Worm (Caenorhabditis elegans) whole organism, L4/young adult: ENCODE data around the gene Y53C12B.1.
"Not testable (repeated sequence)": the region's sequence is repeated elsewhere in the genome, so short reads cannot be mapped to it uniquely, and the experiment has no call there.

ENCODE experiments used
- W03F9.2 ChIP-seq: fragments of 150-350 bp; optimal IDR thresholded peaks from 2 replicates; lab custom pipeline; 2014; ENCODE audit warnings: missing biosample characterization, missing genetic modification characterization
- dao-5 ChIP-seq: sonication (generic microtip); optimal IDR thresholded peaks from 2 replicates; lab custom pipeline; 2016; ENCODE audit warnings: missing genotype, missing genetic modification characterization, moderate library complexity, missing compliant biosample characterization
- him-1 ChIP-seq: sonication (generic microtip); optimal IDR thresholded peaks from 2 replicates; lab custom pipeline; 2016; ENCODE audit warnings: missing genotype, missing genetic modification reagents, missing genetic modification characterization, missing compliant biosample characterization

The Y53C12B.1 gene

DNA sequence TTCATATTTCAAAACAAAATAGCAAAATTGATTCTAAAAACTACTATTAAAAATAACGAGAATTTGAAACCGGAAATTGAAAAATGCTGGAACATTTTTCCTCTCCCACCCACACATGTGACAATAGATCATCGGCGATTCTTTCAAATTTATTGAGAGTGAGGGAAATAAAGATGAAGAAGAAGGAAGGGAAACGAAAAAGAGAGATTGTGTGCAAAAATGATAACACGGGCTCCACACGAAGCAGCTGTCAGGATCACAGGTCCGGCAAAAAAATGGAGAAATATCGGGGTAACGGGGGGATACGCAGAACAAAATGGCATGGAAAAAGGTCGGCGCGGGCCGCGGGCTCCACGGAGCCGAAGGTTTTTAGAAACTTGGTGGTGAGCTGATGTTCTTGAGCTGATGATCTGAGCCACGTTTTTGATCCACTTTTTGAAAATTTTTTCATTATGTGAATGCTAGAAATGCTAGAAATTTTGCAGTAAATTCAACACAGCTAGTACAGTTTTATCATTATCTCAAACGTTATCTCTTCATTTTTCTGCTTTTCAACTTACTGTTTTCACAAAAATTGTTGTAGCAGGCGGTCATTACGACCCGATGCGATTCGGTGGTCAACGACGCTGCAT, 11.9 kb upstream of the Y53C12B.1 start, which contains the start of gene shk-1:
Gene shk-1, plus strand, starts transcription at position 582 of the 632 bp plus-strand sequence.
- TF ChIP-seq W03F9.2 (tag; lab: Kevin White, UChicago) (no peak), dao-5 (tag; lab: Kevin White, UChicago) (no peak), him-1 (tag; lab: Kevin White, UChicago) (no peak)

DNA sequence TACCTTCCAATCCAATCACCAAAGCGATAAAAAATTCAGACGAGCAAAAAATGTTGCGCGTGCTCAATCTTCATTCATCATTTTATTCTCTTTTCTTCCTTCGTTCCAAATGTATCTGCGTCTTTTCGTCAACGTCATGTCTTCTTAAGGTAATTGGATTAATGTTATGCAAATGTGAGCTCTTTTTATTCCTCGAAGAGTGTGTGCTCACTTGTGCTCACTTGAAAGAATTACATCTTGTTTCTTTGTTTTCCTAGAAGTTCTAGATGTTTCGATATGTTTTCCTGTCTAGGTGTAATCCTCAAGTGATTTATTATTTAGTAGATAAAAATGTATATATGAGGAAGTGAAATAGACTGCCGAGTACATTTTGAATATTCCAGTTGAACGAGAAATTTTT, 9.5 kb upstream of the Y53C12B.1 start:
- TF ChIP-seq him-1 (tag; lab: Kevin White, UChicago), result no peak
- no peak for TF ChIP-seq dao-5 (tag; lab: Kevin White, UChicago)

ce11 chrII:9753730-9754129, 7.9 kb upstream of the Y53C12B.1 start, which contains the start of gene ZK1321.1:
Gene ZK1321.1, plus strand, starts transcription at chrII:9754030.
- no peak for TF ChIP-seq him-1 (tag; lab: Kevin White, UChicago)
- no peak for TF ChIP-seq dao-5 (tag; lab: Kevin White, UChicago)
- no peak for TF ChIP-seq W03F9.2 (tag; lab: Kevin White, UChicago)

ce11 chrII:9753056-9753455, 7.2 kb upstream of the Y53C12B.1 start, which contains the start of gene Y53C12B.7:
Gene Y53C12B.7, minus strand, starts transcription at chrII:9753218.
- no peak for TF ChIP-seq W03F9.2 (tag; lab: Kevin White, UChicago)
- TF ChIP-seq dao-5 (tag; lab: Kevin White, UChicago), result no peak

- TF ChIP-seq him-1 (tag; lab: Kevin White, UChicago) (no peak), dao-5 (tag; lab: Kevin White, UChicago) (no peak), W03F9.2 (tag; lab: Kevin White, UChicago) (no peak)
Measured at ce11 chrII:9752278-9752677, 6.4 kb upstream of the Y53C12B.1 start.

DNA sequence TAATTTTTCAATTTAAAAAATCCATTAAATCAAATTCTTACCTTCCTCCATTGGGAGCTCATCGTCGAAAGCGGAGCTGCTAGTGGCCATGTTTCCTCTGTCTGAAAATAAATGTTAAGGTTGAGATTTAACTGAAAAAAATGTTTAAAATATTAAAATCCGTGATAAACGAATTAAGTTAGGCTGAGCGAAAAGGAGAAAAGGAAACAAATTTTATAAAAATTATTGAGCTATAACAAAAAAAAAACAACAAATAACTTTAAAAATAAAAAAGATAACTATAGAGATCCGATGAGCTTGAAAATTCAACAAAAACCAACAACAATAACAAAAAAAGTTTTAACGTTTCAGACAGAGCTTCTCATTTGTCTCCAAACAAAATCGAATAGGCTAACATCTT, 3.1 kb downstream of the Y53C12B.1 start, which contains the start of gene pno-1:
Gene pno-1, minus strand, starts transcription at position 101 of the 400 bp plus-strand sequence.
- no peak for TF ChIP-seq dao-5 (tag; lab: Kevin White, UChicago)
- TF ChIP-seq W03F9.2 (tag; lab: Kevin White, UChicago), result no peak
- no peak for TF ChIP-seq him-1 (tag; lab: Kevin White, UChicago)

DNA sequence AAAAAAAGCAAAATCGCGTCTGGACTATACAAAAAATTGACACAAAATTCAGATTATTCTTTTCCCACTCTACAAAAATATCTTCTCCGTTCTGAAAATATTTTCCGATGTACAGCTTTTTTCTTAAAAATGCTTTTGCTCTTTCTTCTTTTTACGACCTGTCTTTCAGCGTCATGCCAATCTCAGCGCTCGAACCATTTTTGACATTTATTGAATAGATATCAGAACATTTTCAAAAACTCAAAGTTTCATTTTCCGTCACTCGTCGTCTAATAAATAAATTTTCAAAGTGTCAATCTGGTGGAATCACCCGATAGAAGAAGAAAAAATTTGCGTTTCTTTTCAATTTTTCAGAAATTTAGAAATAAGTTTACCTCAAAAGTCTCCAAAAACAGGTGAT, 4.5 kb downstream of the Y53C12B.1 start:
- no peak for TF ChIP-seq W03F9.2 (tag; lab: Kevin White, UChicago)
- no peak for TF ChIP-seq dao-5 (tag; lab: Kevin White, UChicago)
- no peak for TF ChIP-seq him-1 (tag; lab: Kevin White, UChicago)

DNA sequence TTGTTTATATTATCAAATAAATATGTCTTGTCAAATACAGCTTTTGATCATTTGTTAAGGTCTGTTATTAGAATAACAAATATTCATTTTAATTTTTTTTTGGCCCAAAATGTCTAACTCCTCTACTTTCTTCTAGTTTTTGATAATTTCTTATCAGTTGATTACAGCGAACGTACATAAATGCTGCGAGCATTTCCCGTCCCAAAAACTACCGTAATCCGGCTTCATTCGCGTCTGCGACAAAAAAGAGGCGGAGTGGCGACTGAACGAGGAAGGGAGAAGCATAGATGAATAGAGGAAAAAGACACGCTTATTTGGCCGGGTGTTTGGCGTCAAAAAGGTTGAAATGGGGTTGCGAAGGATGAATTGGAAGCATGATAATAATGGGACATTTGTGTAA, 5.3 kb downstream of the Y53C12B.1 start:
- TF ChIP-seq dao-5 (tag; lab: Kevin White, UChicago), result no peak
- no peak for TF ChIP-seq him-1 (tag; lab: Kevin White, UChicago)
- TF ChIP-seq W03F9.2 (tag; lab: Kevin White, UChicago), result no peak

DNA sequence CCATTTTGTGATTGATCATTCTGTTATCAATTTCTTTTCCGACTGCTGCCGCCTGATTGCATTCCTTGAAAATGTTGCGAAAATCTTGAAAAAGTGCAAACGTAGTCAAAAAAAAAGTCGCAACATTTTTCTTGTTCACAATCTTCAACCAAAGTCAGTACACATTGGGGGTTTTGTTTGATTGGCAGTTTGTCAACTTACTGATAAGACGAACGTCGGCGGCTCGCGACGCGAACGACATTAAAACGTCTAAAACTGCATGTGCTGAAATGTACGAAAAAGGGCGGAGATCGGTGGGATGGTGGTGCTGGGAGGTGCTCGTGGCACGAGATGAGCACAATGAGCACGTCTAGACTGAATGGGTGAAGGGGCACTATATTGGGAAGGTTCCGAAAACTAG, 7.1 kb downstream of the Y53C12B.1 start:
- TF ChIP-seq him-1 (tag; lab: Kevin White, UChicago), result no peak
- no peak for TF ChIP-seq dao-5 (tag; lab: Kevin White, UChicago)
- TF ChIP-seq W03F9.2 (tag; lab: Kevin White, UChicago), result no peak

ce11 chrII:9735785-9736184, 10.1 kb downstream of the Y53C12B.1 start:
- no peak for TF ChIP-seq W03F9.2 (tag; lab: Kevin White, UChicago)

ce11 chrII:9731810-9732209, 14.1 kb downstream of the Y53C12B.1 start, which contains the start of gene mab-3:
Gene mab-3, plus strand, starts transcription at chrII:9732137.
- not testable (repeated sequence) for TF ChIP-seq him-1, dao-5, W03F9.2 (tag; lab: Kevin White, UChicago)

- no peak for TF ChIP-seq him-1 (tag; lab: Kevin White, UChicago)
- no peak for TF ChIP-seq W03F9.2 (tag; lab: Kevin White, UChicago)
- no peak for TF ChIP-seq dao-5 (tag; lab: Kevin White, UChicago)
Measured at ce11 chrII:9729866-9730265, 16.0 kb downstream of the Y53C12B.1 start.

DNA sequence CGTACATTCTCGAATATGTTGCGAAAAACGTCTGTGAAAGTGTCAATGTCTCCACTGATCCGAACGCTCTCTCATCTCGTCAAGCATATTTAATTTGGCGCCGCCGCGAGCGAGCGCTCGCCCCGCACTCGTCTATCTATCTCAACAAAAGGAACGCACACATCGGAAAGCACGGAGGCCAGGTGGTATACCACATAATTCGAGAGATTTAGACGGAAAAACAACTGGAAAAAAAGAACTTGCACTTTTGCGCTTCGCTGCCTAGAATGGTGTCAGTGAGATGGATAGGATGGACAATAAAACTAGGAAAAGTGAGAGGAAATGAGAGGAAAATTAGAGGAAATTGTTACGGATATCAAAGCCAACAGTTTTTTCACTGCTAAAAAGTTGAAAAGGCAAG, 16.7 kb downstream of the Y53C12B.1 start:
- TF ChIP-seq him-1 (tag; lab: Kevin White, UChicago) (no peak), W03F9.2 (tag; lab: Kevin White, UChicago) (no peak)

- TF ChIP-seq him-1 (tag; lab: Kevin White, UChicago), result no peak
- no peak for TF ChIP-seq W03F9.2 (tag; lab: Kevin White, UChicago)
- no peak for TF ChIP-seq dao-5 (tag; lab: Kevin White, UChicago)
Measured at ce11 chrII:9728506-9728905, 17.4 kb downstream of the Y53C12B.1 start.
